Fruit fly (Drosophila melanogaster): Measurements from ENCODE around the gene Dref.
A peak's percentile ranks its signal among the peaks of the same experiment; 100 is the strongest.

The Dref gene

dm6 chr2L:9984078-9984772 lies 17.2 kb upstream of the Dref start, which contains the start of gene bib (continued):
- peak; percentile 89 for TF ChIP-seq spab (GFP tag; optimal IDR thresholded peaks at IDR 0.05)
- peak; percentile 73 for TF ChIP-seq CG7368 (GFP tag; optimal IDR thresholded peaks at IDR 0.05)
- peak; percentile 90 for TF ChIP-seq CG6808 (GFP tag; optimal IDR thresholded peaks at IDR 0.05)
- TF ChIP-seq CG6854 (GFP tag; optimal IDR thresholded peaks at IDR 0.05) = peak; percentile 79
- TF ChIP-seq ss (GFP tag; optimal IDR thresholded peaks at IDR 0.05) = peak; percentile 88 to 91
- peak; percentile 90 for TF ChIP-seq net (GFP tag; optimal IDR thresholded peaks at IDR 0.05)
- TF ChIP-seq CG6276 (GFP tag; optimal IDR thresholded peaks at IDR 0.05) = peak; percentile 76
- TF ChIP-seq CG34406 (GFP tag; optimal IDR thresholded peaks at IDR 0.05) = peak; percentile 92
- peak; percentile 38 for TF ChIP-seq dac (GFP tag; optimal IDR thresholded peaks at IDR 0.05)
- peak; percentile 65 for TF ChIP-seq fd85E (GFP tag; optimal IDR thresholded peaks at IDR 0.05)
- TF ChIP-seq CG6792 (GFP tag; optimal IDR thresholded peaks at IDR 0.05) = peak; percentile 88
- TF ChIP-seq CG32006 (GFP tag; optimal IDR thresholded peaks at IDR 0.05) = peak; percentile 92
- peak; percentile 93 for TF ChIP-seq Ets96B (tag; optimal IDR thresholded peaks at IDR 0.05)
- TF ChIP-seq CG8632 (GFP tag; optimal IDR thresholded peaks at IDR 0.05) = peak; percentile 90
- peak; percentile 70 for TF ChIP-seq Hr4 (GFP tag; optimal IDR thresholded peaks at IDR 0.05)
- peak; percentile 82 for TF ChIP-seq topi (GFP tag; optimal IDR thresholded peaks at IDR 0.05)
- peak; percentile 87 for TF ChIP-seq fd59A (GFP tag; optimal IDR thresholded peaks at IDR 0.05)

dm6 chr2L:9982516-9982915 lies 15.5 kb upstream of the Dref start:
- TF ChIP-seq CG10669 (GFP tag; optimal IDR thresholded peaks at IDR 0.05) = peak; percentile 65
- peak; percentile 87 for TF ChIP-seq topi (GFP tag; optimal IDR thresholded peaks at IDR 0.05)
- peak; percentile 59 for TF ChIP-seq CG6792 (GFP tag; optimal IDR thresholded peaks at IDR 0.05)
- TF ChIP-seq Hr39 (GFP tag; optimal IDR thresholded peaks at IDR 0.05) = peak; percentile 53
- no peak for TF ChIP-seq CG11294 (GFP tag; IDR thresholded peaks at IDR 0.05)
- peak; percentile 71 for TF ChIP-seq achi (GFP tag; optimal IDR thresholded peaks at IDR 0.05)
- TF ChIP-seq CG31627 (GFP tag; optimal IDR thresholded peaks at IDR 0.05) = peak; percentile 58
- no peak for TF ChIP-seq Gug (GFP tag; IDR thresholded peaks at IDR 0.05)
- TF ChIP-seq acj6 (GFP tag; optimal IDR thresholded peaks at IDR 0.05) = peak; percentile 84
- peak; percentile 63 for TF ChIP-seq CG16779 (tag; optimal IDR thresholded peaks at IDR 0.05)
- peak; percentile 70 for TF ChIP-seq net (GFP tag; optimal IDR thresholded peaks at IDR 0.05)
- TF ChIP-seq CG6276 (GFP tag; optimal IDR thresholded peaks at IDR 0.05) = no peak
- TF ChIP-seq Sox14 (GFP tag; optimal IDR thresholded peaks at IDR 0.05) = peak; percentile 9
- TF ChIP-seq eg (GFP tag; IDR thresholded peaks at IDR 0.05) = no peak
- peak; percentile 16 for TF ChIP-seq fd59A (GFP tag; optimal IDR thresholded peaks at IDR 0.05)
- TF ChIP-seq Lpt (GFP tag; optimal IDR thresholded peaks at IDR 0.05) = no peak
- TF ChIP-seq CG11762 (GFP tag; optimal IDR thresholded peaks at IDR 0.05; ENCODE audit: insufficient read depth) = peak; percentile 42
- peak; percentile 83 for TF ChIP-seq Smox (GFP tag; optimal IDR thresholded peaks at IDR 0.05)
- TF ChIP-seq Sox15 (GFP tag; optimal IDR thresholded peaks at IDR 0.05) = peak; percentile 59
- TF ChIP-seq Ets96B (tag; optimal IDR thresholded peaks at IDR 0.05) = peak; percentile 73
- TF ChIP-seq CG3919 (GFP tag; optimal IDR thresholded peaks at IDR 0.05) = peak; percentile 77
- peak; percentile 81 for TF ChIP-seq esn (GFP tag; optimal IDR thresholded peaks at IDR 0.05)
- TF ChIP-seq CG15336 (GFP tag; IDR thresholded peaks at IDR 0.05) = no peak
- peak; percentile 92 for TF ChIP-seq Met (GFP tag; optimal IDR thresholded peaks at IDR 0.05)
- TF ChIP-seq CG8632 (GFP tag; optimal IDR thresholded peaks at IDR 0.05) = peak; percentile 68
- peak; percentile 72 for TF ChIP-seq CG3032 (tag; optimal IDR thresholded peaks at IDR 0.05)
- TF ChIP-seq CG8119 (GFP tag; IDR thresholded peaks at IDR 0.05) = no peak
- peak; percentile 56 for TF ChIP-seq OdsH (GFP tag; optimal IDR thresholded peaks at IDR 0.05)
- TF ChIP-seq cyc (GFP tag; optimal IDR thresholded peaks at IDR 0.05) = peak; percentile 80
- TF ChIP-seq CG32006 (GFP tag; optimal IDR thresholded peaks at IDR 0.05) = peak; percentile 5
- TF ChIP-seq Ets21C (GFP tag; optimal IDR thresholded peaks at IDR 0.05) = peak; percentile 45
- peak; percentile 68 for TF ChIP-seq CG8319 (GFP tag; optimal IDR thresholded peaks at IDR 0.05)
- peak; percentile 94 for TF ChIP-seq Eip78C (GFP tag)
- peak; percentile 56 for TF ChIP-seq CG6854 (GFP tag; optimal IDR thresholded peaks at IDR 0.05)
- TF ChIP-seq CG11902 (GFP tag; optimal IDR thresholded peaks at IDR 0.05) = peak; percentile 54
- peak; percentile 77 for TF ChIP-seq lz (GFP tag; optimal IDR thresholded peaks at IDR 0.05)
- TF ChIP-seq CG34406 (GFP tag; optimal IDR thresholded peaks at IDR 0.05) = peak; percentile 75
- TF ChIP-seq ss (GFP tag; optimal IDR thresholded peaks at IDR 0.05) = peak; percentile 52 to 81
- TF ChIP-seq svp (GFP tag) = peak; percentile 92
- no peak for TF ChIP-seq dac (GFP tag; optimal IDR thresholded peaks at IDR 0.05)
- TF ChIP-seq dsx (GFP tag; optimal IDR thresholded peaks at IDR 0.05; ENCODE audit: poor library complexity, severe bottlenecking) = peak; percentile 69
- peak; percentile 69 for TF ChIP-seq Eip75B (GFP tag; optimal IDR thresholded peaks at IDR 0.05)
